Worm (Caenorhabditis elegans): ENCODE results near the gene ppgn-1.

DNA sequence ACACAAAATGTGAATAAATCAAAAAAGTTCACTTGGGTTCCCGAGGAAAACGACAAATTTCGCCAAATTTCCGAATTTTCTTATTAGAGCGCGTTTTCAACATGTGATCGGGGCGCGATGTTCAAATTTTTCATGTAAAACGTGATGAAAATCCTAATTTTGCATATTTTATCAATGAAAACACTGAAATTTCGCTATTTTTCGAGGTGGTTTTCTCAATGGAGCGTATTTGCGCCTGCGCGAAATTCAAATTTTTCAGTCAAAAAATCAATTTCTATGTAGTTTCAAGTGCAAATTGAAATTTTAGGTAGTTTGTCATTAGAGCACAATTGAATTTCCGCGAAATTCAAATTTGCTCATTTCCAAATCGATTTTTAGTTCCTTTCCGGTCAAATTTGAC lies 41.3 kb downstream of the ppgn-1 start:
- no peak for TF ChIP-seq sem-2 (GFP tag; optimal IDR thresholded peaks at IDR 0.05)
- TF ChIP-seq ceh-43 (GFP tag; optimal IDR thresholded peaks at IDR 0.05) = no peak

All from whole organism, mixed stage, embryonic.